Fruit fly (Drosophila melanogaster) whole organism, embryonic: Measurements from ENCODE around the gene Lsp1alpha.

Source experiments
- ATbp ChIP-seq: fragments of 200-800 bp; sonication (Bioruptor generic); optimal IDR thresholded peaks from 2 replicates; lab custom pipeline; 2017; ENCODE audit warnings: missing biosample characterization, mild to moderate bottlenecking, missing genetic modification characterization, missing genetic modification reagents
- Blimp-1 ChIP-seq: fragments of 200-800 bp; sonication (Bioruptor generic); optimal IDR thresholded peaks from 3 replicates; lab custom pipeline; 2018; ENCODE audit warnings: missing biosample characterization, missing genetic modification characterization, mild to moderate bottlenecking, moderate library complexity, missing genetic modification reagents
- C15 ChIP-seq: fragments of 200-800 bp; sonication (Bioruptor generic); IDR thresholded peaks from 3 replicates; pipeline ENCODE4 v1.3.6; 2022; ENCODE audit warnings: missing biosample characterization, missing genetic modification characterization
- CG11398 ChIP-seq: fragments of 200-800 bp; sonication (Bioruptor generic); optimal IDR thresholded peaks from 2 replicates; lab custom pipeline; 2016; ENCODE audit warnings: missing biosample characterization, missing genetic modification characterization
- CG12155 ChIP-seq: fragments of 200-800 bp; sonication (Bioruptor generic); optimal IDR thresholded peaks from 3 replicates; lab custom pipeline; 2016; ENCODE audit warnings: missing biosample characterization, missing genetic modification characterization
- CG12236 ChIP-seq: fragments of 200-800 bp; sonication (Bioruptor generic); optimal IDR thresholded peaks from 2 replicates; lab custom pipeline; 2016; ENCODE audit warnings: missing biosample characterization, missing genetic modification characterization
- CG14014 ChIP-seq: fragments of 200-800 bp; sonication (Bioruptor generic); IDR thresholded peaks from 2 replicates; pipeline ENCODE4 v1.3.6; 2022; ENCODE audit warnings: missing biosample characterization, missing genetic modification characterization
- CG14965 ChIP-seq: fragments of 200-800 bp; sonication (Bioruptor generic); optimal IDR thresholded peaks from 2 replicates; lab custom pipeline; 2016; ENCODE audit warnings: missing biosample characterization, missing genetic modification characterization, borderline replicate concordance
- CG15073 ChIP-seq: fragments of 200-800 bp; sonication (Bioruptor generic); optimal IDR thresholded peaks from 2 replicates; lab custom pipeline; 2016; ENCODE audit warnings: missing biosample characterization, missing genetic modification characterization
- CG15696 ChIP-seq: fragments of 200-800 bp; sonication (Bioruptor generic); optimal IDR thresholded peaks from 2 replicates; lab custom pipeline; 2019; ENCODE audit warnings: missing biosample characterization, mild to moderate bottlenecking, missing genetic modification characterization, moderate library complexity
- CG1647 ChIP-seq: fragments of 200-800 bp; sonication (Bioruptor generic); optimal IDR thresholded peaks from 3 replicates; lab custom pipeline; 2016; ENCODE audit warnings: missing biosample characterization, missing genetic modification characterization
- CG17612 ChIP-seq: fragments of 200-800 bp; sonication (Bioruptor generic); IDR thresholded peaks from 2 replicates; pipeline ENCODE4 v1.3.6; 2022; ENCODE audit warnings: missing biosample characterization, missing genetic modification characterization
- CG1832 ChIP-seq: fragments of 200-800 bp; sonication (Bioruptor generic); optimal IDR thresholded peaks from 2 replicates; lab custom pipeline; 2017; ENCODE audit warnings: missing biosample characterization, mild to moderate bottlenecking, missing genetic modification characterization, inconsistent platforms
- CG2889 ChIP-seq: fragments of 200-800 bp; sonication (Bioruptor generic); IDR thresholded peaks from 3 replicates; pipeline ENCODE4 v1.3.6; 2022; ENCODE audit warnings: missing biosample characterization, missing genetic modification characterization
- CG31365 ChIP-seq: fragments of 200-800 bp; sonication (Bioruptor generic); optimal IDR thresholded peaks from 2 replicates; lab custom pipeline; 2018; ENCODE audit warnings: missing biosample characterization, mild to moderate bottlenecking, missing genetic modification characterization
- CG31441 ChIP-seq: fragments of 200-800 bp; sonication (Bioruptor generic); IDR thresholded peaks from 2 replicates; pipeline ENCODE4 v1.3.6; 2022; ENCODE audit warnings: missing biosample characterization, missing genetic modification characterization
- CG3838 ChIP-seq: fragments of 200-800 bp; sonication (Bioruptor generic); optimal IDR thresholded peaks from 3 replicates; lab custom pipeline; 2016; ENCODE audit warnings: missing biosample characterization, missing genetic modification characterization
- CG4707 ChIP-seq: fragments of 200-800 bp; sonication (Bioruptor generic); optimal IDR thresholded peaks from 2 replicates; lab custom pipeline; 2018; ENCODE audit warnings: missing biosample characterization, mild to moderate bottlenecking, missing genetic modification characterization, moderate library complexity
- CG4820 ChIP-seq: fragments of 200-800 bp; sonication (Bioruptor generic); optimal IDR thresholded peaks from 3 replicates; lab custom pipeline; 2016; ENCODE audit warnings: missing biosample characterization, missing genetic modification characterization
- CG6254 ChIP-seq: fragments of 200-800 bp; sonication (Bioruptor generic); optimal IDR thresholded peaks from 3 replicates; lab custom pipeline; 2017; ENCODE audit warnings: mild to moderate bottlenecking, missing biosample characterization, missing genetic modification reagents, missing genetic modification characterization
- CG6813 ChIP-seq: fragments of 200-800 bp; sonication (Bioruptor generic); optimal IDR thresholded peaks from 2 replicates; lab custom pipeline; 2017; ENCODE audit warnings: missing biosample characterization, missing genetic modification characterization, mild to moderate bottlenecking, moderate library complexity, missing genetic modification reagents
- CG6854 ChIP-seq: fragments of 200-800 bp; sonication (Bioruptor generic); optimal IDR thresholded peaks from 3 replicates; lab custom pipeline; 2017; ENCODE audit warnings: missing biosample characterization, mild to moderate bottlenecking, missing genetic modification characterization
- CG7839 ChIP-seq: fragments of 200-800 bp; sonication (Bioruptor generic); optimal IDR thresholded peaks from 3 replicates; lab custom pipeline; 2018; ENCODE audit warnings: missing biosample characterization, mild to moderate bottlenecking, missing genetic modification characterization, moderate library complexity
- CG9437 ChIP-seq: fragments of 200-800 bp; sonication (Bioruptor generic); optimal IDR thresholded peaks from 2 replicates; lab custom pipeline; 2018; ENCODE audit warnings: missing biosample characterization, mild to moderate bottlenecking, missing genetic modification characterization
- CG9876 ChIP-seq: fragments of 200-800 bp; sonication (Bioruptor generic); optimal IDR thresholded peaks from 2 replicates; lab custom pipeline; 2016; ENCODE audit warnings: missing biosample characterization, missing genetic modification characterization
- CkIIα-i1 ChIP-seq: fragments of 200-800 bp; sonication (Bioruptor generic); IDR thresholded peaks from 2 replicates; pipeline ENCODE4 v1.3.6; 2022; ENCODE audit warnings: missing biosample characterization, missing genetic modification characterization
- D19B ChIP-seq: fragments of 200-800 bp; sonication (Bioruptor generic); optimal IDR thresholded peaks from 2 replicates; lab custom pipeline; 2017; ENCODE audit warnings: missing biosample characterization, mild to moderate bottlenecking, missing genetic modification characterization
- Doc3 ChIP-seq: fragments of 200-800 bp; sonication (Bioruptor generic); IDR thresholded peaks from 3 replicates; pipeline ENCODE4 v1.3.6; 2022; ENCODE audit warnings: missing biosample characterization, missing genetic modification characterization; ENCODE audit not compliant: partially characterized antibody
- Elba2 ChIP-seq: fragments of 200-800 bp; sonication (Bioruptor generic); optimal IDR thresholded peaks from 3 replicates; lab custom pipeline; 2016; ENCODE audit warnings: missing biosample characterization, missing genetic modification characterization
- Fer2 ChIP-seq: fragments of 200-800 bp; sonication (Bioruptor generic); optimal IDR thresholded peaks from 2 replicates; lab custom pipeline; 2018; ENCODE audit warnings: missing biosample characterization, mild to moderate bottlenecking, missing genetic modification characterization, moderate library complexity
- Gug ChIP-seq: fragments of 200-800 bp; sonication (Bioruptor generic); IDR thresholded peaks from 4 replicates; pipeline ENCODE4 v1.3.6; 2022; ENCODE audit warnings: missing biosample characterization, missing genetic modification characterization
- Pdp1 ChIP-seq, 2 experiments: fragments of 200-800 bp; sonication (Bioruptor generic); optimal IDR thresholded peaks; 3 replicates each; lab custom pipeline; 2016; ENCODE audit warnings: missing biosample characterization in 2 of 2, missing genetic modification characterization in 2 of 2, mild to moderate bottlenecking in 1 of 2, moderate library complexity in 1 of 2
- Ravus ChIP-seq: fragments of 200-800 bp; sonication (Bioruptor generic); IDR thresholded peaks from 2 replicates; pipeline ENCODE4 v1.3.6; 2022; ENCODE audit warnings: missing biosample characterization, missing genetic modification characterization
- Sin3A ChIP-seq: fragments of >200 bp; optimal IDR thresholded peaks from 2 replicates; lab custom pipeline; 2018
- ab ChIP-seq: fragments of 200-800 bp; sonication (Bioruptor generic); optimal IDR thresholded peaks from 2 replicates; lab custom pipeline; 2016; ENCODE audit warnings: missing biosample characterization, missing genetic modification characterization
- bsh ChIP-seq, 2 experiments: fragments of 200-800 bp; sonication (Bioruptor generic); optimal IDR thresholded peaks; 2 replicates each; lab custom pipeline; 2017 to 2018; ENCODE audit warnings: mild to moderate bottlenecking in 2 of 2, missing biosample characterization in 2 of 2, missing genetic modification characterization in 2 of 2, moderate library complexity in 1 of 2
- chm ChIP-seq: fragments of 200-800 bp; sonication (Bioruptor generic); IDR thresholded peaks from 2 replicates; pipeline ENCODE4 v1.3.6; 2022; ENCODE audit warnings: missing biosample characterization, missing genetic modification characterization
- disco-r ChIP-seq: fragments of 200-800 bp; sonication (Bioruptor generic); optimal IDR thresholded peaks from 2 replicates; lab custom pipeline; 2016; ENCODE audit warnings: missing biosample characterization, missing genetic modification characterization
- fd96Cb ChIP-seq: fragments of 200-800 bp; sonication (Bioruptor generic); optimal IDR thresholded peaks from 2 replicates; lab custom pipeline; 2018; ENCODE audit warnings: missing biosample characterization, mild to moderate bottlenecking, missing genetic modification characterization, moderate library complexity
- gem ChIP-seq: fragments of 200-800 bp; sonication (Bioruptor generic); optimal IDR thresholded peaks from 2 replicates; lab custom pipeline; 2019; ENCODE audit warnings: missing biosample characterization, mild to moderate bottlenecking, missing genetic modification characterization, moderate library complexity
- grau ChIP-seq: fragments of 200-800 bp; optimal IDR thresholded peaks from 3 replicates; lab custom pipeline; 2019; ENCODE audit warnings: missing biosample characterization, mild to moderate bottlenecking, missing genetic modification characterization, moderate library complexity
- hb ChIP-seq: fragments of 200-800 bp; sonication (Bioruptor generic); IDR thresholded peaks from 3 replicates; pipeline ENCODE4 v1.3.6; 2022; ENCODE audit warnings: missing biosample characterization, missing genetic modification characterization; ENCODE audit not compliant: partially characterized antibody
- jumu ChIP-seq: fragments of 200-800 bp; sonication (Bioruptor generic); optimal IDR thresholded peaks from 3 replicates; lab custom pipeline; 2016; ENCODE audit warnings: missing biosample characterization, missing genetic modification characterization
- oc ChIP-seq: fragments of 200-800 bp; sonication (Bioruptor generic); optimal IDR thresholded peaks from 2 replicates; lab custom pipeline; 2018; ENCODE audit warnings: missing biosample characterization, mild to moderate bottlenecking, missing genetic modification characterization, moderate library complexity
- pan ChIP-seq, 4 experiments: fragments of >200 bp in 3 of 4; fragments of 200-800 bp in 1 of 4; sonication (Bioruptor generic) in 1 of 4; optimal IDR thresholded peaks in 3 of 4; IDR thresholded peaks in 1 of 4; 2 replicates each; pipeline versions ENCODE4 v1.3.6 to Lab custom; 2017 to 2022; ENCODE audit warnings: missing biosample characterization in 2 of 4, missing genetic modification characterization in 2 of 4, mixed read lengths in 1 of 4
- pho ChIP-seq: fragments of 200-800 bp; sonication (Bioruptor generic); optimal IDR thresholded peaks from 2 replicates; lab custom pipeline; 2016; ENCODE audit warnings: missing biosample characterization, missing genetic modification characterization
- pzg ChIP-seq: fragments of 200-800 bp; sonication (Bioruptor generic); optimal IDR thresholded peaks from 3 replicates; lab custom pipeline; 2018; ENCODE audit warnings: missing biosample characterization, mild to moderate bottlenecking, missing genetic modification characterization, moderate library complexity
- run ChIP-seq: fragments of 200-800 bp; sonication (Bioruptor generic); optimal IDR thresholded peaks from 3 replicates; lab custom pipeline; 2018; ENCODE audit warnings: missing biosample characterization, mild to moderate bottlenecking, missing genetic modification characterization
- tap ChIP-seq: fragments of 200-800 bp; optimal IDR thresholded peaks from 3 replicates; lab custom pipeline; 2019; ENCODE audit warnings: missing biosample characterization, mild to moderate bottlenecking, missing genetic modification characterization, moderate library complexity
- trh ChIP-seq: fragments of 200-800 bp; sonication (Bioruptor generic); optimal IDR thresholded peaks from 2 replicates; lab custom pipeline; 2016; ENCODE audit warnings: missing biosample characterization, missing genetic modification characterization
- zfh2 ChIP-seq: fragments of 200-800 bp; sonication (Bioruptor generic); optimal IDR thresholded peaks from 2 replicates; lab custom pipeline; 2016; ENCODE audit warnings: missing biosample characterization, missing genetic modification characterization

The Lsp1alpha gene

dm6 chrX:12453704-12454103 lies 36.4 kb upstream of the Lsp1alpha start (continued):
- TF ChIP-seq CG4707 (GFP tag; lab: Kevin White, UChicago) (no peak), CG31441 (GFP tag; lab: Robert Waterston, UW) (no peak), Elba2 (GFP tag; lab: Kevin White, UChicago) (no peak), chm (no peak), oc (tag; lab: Kevin White, UChicago) (peak; percentile 1), Gug (GFP tag; lab: Robert Waterston, UW) (no peak), trh (GFP tag; lab: Kevin White, UChicago) (no peak), Doc3 (no peak), Ravus (GFP tag; lab: Robert Waterston, UW) (no peak), CkIIα-i1 (GFP tag; lab: Robert Waterston, UW) (no peak), CG12236 (GFP tag; lab: Kevin White, UChicago) (no peak), gem (peak; percentile 32), Fer2 (tag; lab: Kevin White, UChicago) (no peak), CG11398 (GFP tag; lab: Kevin White, UChicago) (no peak), CG1832 (GFP tag; lab: Kevin White, UChicago) (no peak), CG6254 (GFP tag; lab: Kevin White, UChicago) (no peak), pho (GFP tag; lab: Kevin White, UChicago) (no peak), Sin3A (lab: Kevin White, UChicago) (no peak), hb (GFP tag; lab: Robert Waterston, UW) (no peak), CG9876 (GFP tag; lab: Kevin White, UChicago) (no peak), run (no peak), CG1647 (GFP tag; lab: Kevin White, UChicago) (no peak), ATbp (GFP tag; lab: Kevin White, UChicago) (no peak), jumu (GFP tag; lab: Kevin White, UChicago) (no peak), disco-r (no peak), zfh2 (no peak), CG6854 (GFP tag; lab: Kevin White, UChicago) (no peak), CG17612 (GFP tag; lab: Robert Waterston, UW) (no peak), D19B (GFP tag; lab: Kevin White, UChicago) (no peak), tap (tag; lab: Kevin White, UChicago) (no peak), C15 (GFP tag; lab: Robert Waterston, UW) (no peak), CG3838 (GFP tag; lab: Kevin White, UChicago) (no peak), grau (tag; lab: Kevin White, UChicago) (peak; percentile 8), CG9437 (GFP tag; lab: Kevin White, UChicago) (no peak), CG15073 (GFP tag; lab: Kevin White, UChicago) (no peak), CG12155 (GFP tag; lab: Kevin White, UChicago) (no peak), CG2889 (GFP tag; lab: Robert Waterston, UW) (no peak), CG15696 (no peak), CG14965 (GFP tag; lab: Kevin White, UChicago) (no peak), CG31365 (tag; lab: Kevin White, UChicago) (no peak), CG7839 (tag; lab: Kevin White, UChicago) (peak; percentile 43), CG14014 (0 out of 2 replicates have a peak, but pooled peaks have one; percentile 17), CG6813 (no peak), pzg (GFP tag; lab: Kevin White, UChicago) (no peak), Blimp-1 (GFP tag; lab: Kevin White, UChicago) (peak; percentile 86), ab (GFP tag; lab: Kevin White, UChicago) (no peak), Pdp1 (GFP tag; optimal IDR thresholded peaks at IDR 0.05; lab: Kevin White, UChicago) (peak in 1 of 2 experiments; percentile 24), CG4820 (GFP tag; lab: Kevin White, UChicago) (no peak), bsh (GFP tag; optimal IDR thresholded peaks at IDR 0.05; lab: Kevin White, UChicago) (peak in 1 of 2 experiments; percentile 48), fd96Cb (tag; lab: Kevin White, UChicago) (no peak), pan (optimal IDR thresholded peaks at IDR 0.05; lab: Kevin White, UChicago) (no peak), pan (GFP tag; optimal IDR thresholded peaks at IDR 0.05 in 1 of 2, IDR thresholded peaks at IDR 0.05 in 1 of 2) (peak in 1 of 2 experiments; percentile 24)
